Fruit fly (Drosophila melanogaster): ENCODE results near the gene spi.

The spi gene

dm6 chr2L:19572496-19573317, 4.4 kb downstream of the spi start:
- TF ChIP-seq run (tag; optimal IDR thresholded peaks at IDR 0.05), result no peak
- TF ChIP-seq her (GFP tag; optimal IDR thresholded peaks at IDR 0.05), result peak; percentile 16
- TF ChIP-seq Optix (GFP tag; IDR thresholded peaks at IDR 0.05), result no peak
- peak in 1 of 2 experiments; percentile 8 for TF ChIP-seq Hr78 (GFP tag; optimal IDR thresholded peaks at IDR 0.05)
- no peak for TF ChIP-seq MESR4 (GFP tag; optimal IDR thresholded peaks at IDR 0.05)
- peak; percentile 85 for TF ChIP-seq CG2678 (tag; optimal IDR thresholded peaks at IDR 0.05)
- peak; percentile 73 for TF ChIP-seq CG34376 (GFP tag; optimal IDR thresholded peaks at IDR 0.05)
- peak; percentile 70 for TF ChIP-seq CG17359 (tag; optimal IDR thresholded peaks at IDR 0.05)
- TF ChIP-seq CG9609 (GFP tag; optimal IDR thresholded peaks at IDR 0.05), result peak; percentile 47
- TF ChIP-seq Drgx (GFP tag; IDR thresholded peaks at IDR 0.05), result peak; percentile 81
- peak; percentile 52 for TF ChIP-seq zfh2 (GFP tag; optimal IDR thresholded peaks at IDR 0.05)
- peak; percentile 53 for TF ChIP-seq CG8388 (GFP tag; optimal IDR thresholded peaks at IDR 0.05)
- TF ChIP-seq shn (GFP tag; optimal IDR thresholded peaks at IDR 0.05), result peak; percentile 26
- TF ChIP-seq CG6683 (GFP tag; optimal IDR thresholded peaks at IDR 0.05), result peak; percentile 43
- TF ChIP-seq CG13624 (GFP tag; optimal IDR thresholded peaks at IDR 0.05), result no peak
- peak; percentile 78 for TF ChIP-seq scrt (GFP tag; optimal IDR thresholded peaks at IDR 0.05)
- peak; percentile 33 for TF ChIP-seq jing (GFP tag; optimal IDR thresholded peaks at IDR 0.05)
- peak; percentile 56 for TF ChIP-seq Ssrp (tag; optimal IDR thresholded peaks at IDR 0.05)
- TF ChIP-seq chn (GFP tag; optimal IDR thresholded peaks at IDR 0.05), result peak; percentile 46
- TF ChIP-seq sug (tag; optimal IDR thresholded peaks at IDR 0.05), result peak; percentile 45
- peak; percentile 75 for TF ChIP-seq CG15269 (tag; optimal IDR thresholded peaks at IDR 0.05)
- TF ChIP-seq Dfd (GFP tag; optimal IDR thresholded peaks at IDR 0.05), result no peak
- no peak for TF ChIP-seq Hr39 (optimal IDR thresholded peaks at IDR 0.05)
- no peak for TF ChIP-seq pb (GFP tag; optimal IDR thresholded peaks at IDR 0.05)
- TF ChIP-seq ash1 (GFP tag; optimal IDR thresholded peaks at IDR 0.05), result no peak
- TF ChIP-seq da (GFP tag; optimal IDR thresholded peaks at IDR 0.05), result no peak
- TF ChIP-seq Rfx (GFP tag; IDR thresholded peaks at IDR 0.05), result peak; percentile 69
- peak; percentile 78 for TF ChIP-seq CG3281 (GFP tag; optimal IDR thresholded peaks at IDR 0.05)
- TF ChIP-seq crc (GFP tag; optimal IDR thresholded peaks at IDR 0.05), result no peak
- TF ChIP-seq CG14860 (GFP tag; IDR thresholded peaks at IDR 0.05; ENCODE audit: partially characterized antibody), result no peak
- TF ChIP-seq CG15696 (tag; optimal IDR thresholded peaks at IDR 0.05), result peak; percentile 59
- peak; percentile 22 for TF ChIP-seq Deaf1 (tag; optimal IDR thresholded peaks at IDR 0.05)
- TF ChIP-seq ase (GFP tag; IDR thresholded peaks at IDR 0.05), result 0 out of 3 replicates have a peak, but pooled peaks have one; percentile 14
- peak; percentile 70 to 73 for TF ChIP-seq Hr51 (GFP tag; optimal IDR thresholded peaks at IDR 0.05)
- TF ChIP-seq CG3726 (GFP tag; IDR thresholded peaks at IDR 0.05), result no peak
- TF ChIP-seq CG5245 (GFP tag; optimal IDR thresholded peaks at IDR 0.05), result peak; percentile 48
- TF ChIP-seq crol (GFP tag; IDR thresholded peaks at IDR 0.05), result peak; percentile 59; the same call in 1 of the 2 replicates
- no peak for TF ChIP-seq emc (GFP tag; optimal IDR thresholded peaks at IDR 0.05)
- TF ChIP-seq br (optimal IDR thresholded peaks at IDR 0.05), result no peak
- TF ChIP-seq p53 (GFP tag; optimal IDR thresholded peaks at IDR 0.05), result no peak
- no peak for TF ChIP-seq fru (optimal IDR thresholded peaks at IDR 0.05)
- TF ChIP-seq Neu2 (GFP tag; optimal IDR thresholded peaks at IDR 0.05; ENCODE audit: borderline replicate concordance), result no peak
- TF ChIP-seq h (optimal IDR thresholded peaks at IDR 0.05), result no peak
- peak; percentile 72 for TF ChIP-seq CG13296 (GFP tag; optimal IDR thresholded peaks at IDR 0.05)
- no peak for TF ChIP-seq CG1024 (GFP tag; IDR thresholded peaks at IDR 0.05)
- no peak for TF ChIP-seq CG10565 (GFP tag; optimal IDR thresholded peaks at IDR 0.05)
- no peak; the same call in 1 of the 2 replicates for TF ChIP-seq CG5953 (GFP tag; IDR thresholded peaks at IDR 0.05)
- TF ChIP-seq stwl (tag; optimal IDR thresholded peaks at IDR 0.05), result no peak
- peak; percentile 65 for TF ChIP-seq pho (GFP tag; optimal IDR thresholded peaks at IDR 0.05)
- no peak for TF ChIP-seq Awh (GFP tag; IDR thresholded peaks at IDR 0.05)
- TF ChIP-seq sob (GFP tag; IDR thresholded peaks at IDR 0.05), result peak; percentile 28; the same call in 1 of the 2 replicates
